Worm (Caenorhabditis elegans): Measurements from ENCODE around the gene T04G9.7.

T04G9.7 gene

ce11 chrX:806515-806914 is 35.9 kb downstream of the T04G9.7 start (continued):
- TF ChIP-seq nhr-90 (tag; optimal IDR thresholded peaks at IDR 0.05), result peak; percentile 95
- TF ChIP-seq ekl-4 (GFP tag; IDR thresholded peaks at IDR 0.05), result peak; percentile 90
- TF ChIP-seq dpl-1 (GFP tag; optimal IDR thresholded peaks at IDR 0.05), result peak; percentile 35
- no peak for TF ChIP-seq nfya-1 (tag; optimal IDR thresholded peaks at IDR 0.05; ENCODE audit: borderline replicate concordance, insufficient read depth)
- TF ChIP-seq lin-40 (tag; optimal IDR thresholded peaks at IDR 0.05), result peak; percentile 100
- peak; percentile 95 for TF ChIP-seq C06A6.2 (GFP tag; conservative IDR thresholded peaks at IDR 0.05)
- peak; percentile 95 for TF ChIP-seq ztf-3 (GFP tag; optimal IDR thresholded peaks at IDR 0.05)
- TF ChIP-seq D2030.7 (GFP tag; IDR thresholded peaks at IDR 0.05), result no peak; the same call in 1 of the 2 replicates
- no peak for TF ChIP-seq aptf-3 (GFP tag; IDR thresholded peaks at IDR 0.05)
- TF ChIP-seq bed-1 (GFP tag; IDR thresholded peaks at IDR 0.05), result 0 out of 2 replicates have a peak, but pooled peaks have one; percentile 82
- peak; percentile 71 for TF ChIP-seq ztf-18 (tag; optimal IDR thresholded peaks at IDR 0.05)
- peak; percentile 88 for TF ChIP-seq lin-26 (GFP tag; IDR thresholded peaks at IDR 0.05)
- TF ChIP-seq ztf-28 (GFP tag; IDR thresholded peaks at IDR 0.05), result 0 out of 2 replicates have a peak, but pooled peaks have one; percentile 52
- TF ChIP-seq attf-5 (GFP tag; optimal IDR thresholded peaks at IDR 0.05), result peak; percentile 93
- TF ChIP-seq somi-1 (GFP tag; optimal IDR thresholded peaks at IDR 0.05), result peak; percentile 95
- peak; percentile 99 for TF ChIP-seq cebp-2 (GFP tag; IDR thresholded peaks at IDR 0.05)
- peak; percentile 87 for TF ChIP-seq egl-18 (GFP tag; IDR thresholded peaks at IDR 0.05)
- peak; percentile 38 for TF ChIP-seq dpff-1 (tag; optimal IDR thresholded peaks at IDR 0.05)
- peak in 1 of 2 experiments; percentile 67 for TF ChIP-seq rec-8 (tag; optimal IDR thresholded peaks at IDR 0.05)
- TF ChIP-seq atf-7 (tag; optimal IDR thresholded peaks at IDR 0.05), result peak; percentile 98
- TF ChIP-seq tbx-9 (tag; optimal IDR thresholded peaks at IDR 0.05; ENCODE audit: borderline replicate concordance), result no peak
- TF ChIP-seq lsy-27 (tag; optimal IDR thresholded peaks at IDR 0.05; ENCODE audit: borderline replicate concordance, insufficient read depth), result peak; percentile 52
- no peak for TF ChIP-seq ama-1 (optimal IDR thresholded peaks at IDR 0.05)
- peak in 1 of 2 experiments; percentile 46 for TF ChIP-seq ama-1 (GFP tag; optimal IDR thresholded peaks at IDR 0.05)
- TF ChIP-seq ceh-91 (GFP tag; IDR thresholded peaks at IDR 0.05), result no peak
- TF ChIP-seq F33H1.4 (GFP tag; IDR thresholded peaks at IDR 0.05), result 0 out of 2 replicates have a peak, but pooled peaks have one; percentile 13
- TF ChIP-seq F52B5.7 (tag; optimal IDR thresholded peaks at IDR 0.05), result peak; percentile 80
- no peak for TF ChIP-seq lsl-1 (GFP tag; optimal IDR thresholded peaks at IDR 0.05)
- TF ChIP-seq Y53G8AR.9 (GFP tag; conservative IDR thresholded peaks at IDR 0.05), result peak; percentile 97
- no peak for TF ChIP-seq sea-2 (GFP tag; IDR thresholded peaks at IDR 0.05)

ce11 chrX:810694-811093 is 40.1 kb downstream of the T04G9.7 start, which contains the start of gene F25E2.2:
TSS of gene F25E2.2 (minus strand) at chrX:810794.
- no peak for TF ChIP-seq snpc-1.3 (tag; optimal IDR thresholded peaks at IDR 0.05; ENCODE audit: insufficient read depth)
- TF ChIP-seq nhr-90 (tag; optimal IDR thresholded peaks at IDR 0.05), result no peak
- no peak for TF ChIP-seq madf-10 (tag; optimal IDR thresholded peaks at IDR 0.05)
- no peak for TF ChIP-seq efl-1 (GFP tag; optimal IDR thresholded peaks at IDR 0.05)
- no peak for TF ChIP-seq nhr-80 (tag; optimal IDR thresholded peaks at IDR 0.05)
- no peak for TF ChIP-seq ZK185.1 (tag; optimal IDR thresholded peaks at IDR 0.05; ENCODE audit: poor library complexity, severe bottlenecking)
- no peak for TF ChIP-seq ceh-27 (GFP tag; optimal IDR thresholded peaks at IDR 0.05)
- no peak for TF ChIP-seq nhr-120 (GFP tag; IDR thresholded peaks at IDR 0.05)
- no peak for TF ChIP-seq F10E7.11 (tag; optimal IDR thresholded peaks at IDR 0.05)
- no peak for TF ChIP-seq athp-1 (tag; optimal IDR thresholded peaks at IDR 0.05)
- TF ChIP-seq rec-8 (tag; optimal IDR thresholded peaks at IDR 0.05), result no peak
- no peak for TF ChIP-seq ztf-3 (GFP tag; optimal IDR thresholded peaks at IDR 0.05)
- no peak for TF ChIP-seq K11D2.4 (GFP tag; IDR thresholded peaks at IDR 0.05)
